Worm (Caenorhabditis elegans) whole organism, young adult: ENCODE measurements around the gene tgt-1.

Experiments used
- F57C9.4 ChIP-seq: sonication (generic microtip); optimal IDR thresholded peaks from 2 replicates; lab custom pipeline; 2017; ENCODE audit warnings: mild to moderate bottlenecking, missing genetic modification characterization, missing compliant biosample characterization
- T26A5.8 ChIP-seq: sonication (generic microtip); optimal IDR thresholded peaks from 2 replicates; lab custom pipeline; 2016; ENCODE audit warnings: missing genetic modification characterization, missing compliant biosample characterization
- ama-1 ChIP-seq, 3 experiments: fragments of 150-350 bp in 1 of 3; sonication (generic microtip) in 2 of 3; optimal IDR thresholded peaks; 2 replicates each; lab custom pipeline; 2014 to 2018; ENCODE audit warnings: missing biosample characterization in 2 of 3, missing genetic modification characterization in 2 of 3, missing genetic modification reagents in 2 of 3
- ceh-100 ChIP-seq: fragments of 200-800 bp; sonication (Bioruptor generic); IDR thresholded peaks from 2 replicates; pipeline ENCODE4 v1.3.6; 2022; ENCODE audit warnings: missing genetic modification reagents, missing genetic modification characterization, missing compliant biosample characterization
- dpl-1 ChIP-seq: fragments of 150-350 bp; optimal IDR thresholded peaks from 2 replicates; lab custom pipeline; 2014; ENCODE audit warnings: missing biosample characterization, missing genetic modification reagents, missing genetic modification characterization
- ekl-4 ChIP-seq: fragments of 200-800 bp; sonication (Bioruptor generic); IDR thresholded peaks from 2 replicates; pipeline ENCODE4 v1.3.6; 2022; ENCODE audit warnings: missing genetic modification reagents, missing genetic modification characterization, missing compliant biosample characterization
- him-1 ChIP-seq: sonication (generic microtip); optimal IDR thresholded peaks from 2 replicates; lab custom pipeline; 2016; ENCODE audit warnings: missing genotype, missing genetic modification reagents, missing genetic modification characterization, missing compliant biosample characterization
- lin-35 ChIP-seq, 3 experiments: fragments of 150-350 bp in 2 of 3; sonication (generic microtip) in 1 of 3; optimal IDR thresholded peaks; 2 replicates each; lab custom pipeline; 2014 to 2018; ENCODE audit warnings: missing biosample characterization in 3 of 3, missing genetic modification characterization in 3 of 3, missing genetic modification reagents in 3 of 3
- nfya-2 ChIP-seq: fragments of 200-800 bp; sonication (Bioruptor generic); IDR thresholded peaks from 2 replicates; pipeline ENCODE4 v1.3.6; 2022; ENCODE audit warnings: missing genetic modification reagents, missing genetic modification characterization, missing compliant biosample characterization
- nhr-90 ChIP-seq: sonication (generic microtip); optimal IDR thresholded peaks from 2 replicates; lab custom pipeline; 2016; ENCODE audit warnings: missing genotype, mild to moderate bottlenecking, missing genetic modification characterization, missing compliant biosample characterization
- tbp1 ChIP-seq: fragments of 200-800 bp; sonication (Bioruptor generic); optimal IDR thresholded peaks from 2 replicates; lab custom pipeline; 2018; ENCODE audit warnings: mild to moderate bottlenecking, missing genetic modification characterization, missing compliant biosample characterization
- ztf-26 ChIP-seq: sonication (generic microtip); optimal IDR thresholded peaks from 2 replicates; lab custom pipeline; 2017; ENCODE audit warnings: missing genetic modification characterization, missing compliant biosample characterization

ce11 chrIV:11923074-11923473, 36.5 kb downstream of the tgt-1 start, which contains the start of gene srlf-31:
- no peak for TF ChIP-seq ama-1 (optimal IDR thresholded peaks at IDR 0.05; lab: Kevin White, UChicago)
- no peak for TF ChIP-seq ama-1 (GFP tag; optimal IDR thresholded peaks at IDR 0.05; lab: Kevin White, UChicago)
- no peak for TF ChIP-seq dpl-1 (GFP tag; lab: Kevin White, UChicago)
- no peak for TF ChIP-seq T26A5.8 (tag; lab: Kevin White, UChicago)
- TF ChIP-seq F57C9.4 (tag; lab: Kevin White, UChicago): no peak
- no peak for TF ChIP-seq tbp1 (GFP tag; lab: Kevin White, UChicago)
- TF ChIP-seq him-1 (tag; lab: Kevin White, UChicago): no peak
- no peak for TF ChIP-seq ceh-100
- no peak for TF ChIP-seq nhr-90 (tag; lab: Kevin White, UChicago)
- TF ChIP-seq lin-35 (GFP tag; optimal IDR thresholded peaks at IDR 0.05; lab: Kevin White, UChicago): no peak
- no peak for TF ChIP-seq nfya-2 (GFP tag; lab: Robert Waterston, UW)
- TF ChIP-seq ztf-26 (tag; lab: Kevin White, UChicago): no peak
- no peak for TF ChIP-seq ekl-4 (GFP tag; lab: Robert Waterston, UW)
